Fruit fly (Drosophila melanogaster) whole organism, larva: Measurements from ENCODE around the gene CG11353.

Experiments
- noc ChIP-seq: fragments of 200-800 bp; sonication (Bioruptor generic); optimal IDR thresholded peaks from 3 replicates; lab custom pipeline; 2019; ENCODE audit warnings: missing biosample characterization, mild to moderate bottlenecking, missing genetic modification characterization, moderate library complexity

CG11353 gene

DNA sequence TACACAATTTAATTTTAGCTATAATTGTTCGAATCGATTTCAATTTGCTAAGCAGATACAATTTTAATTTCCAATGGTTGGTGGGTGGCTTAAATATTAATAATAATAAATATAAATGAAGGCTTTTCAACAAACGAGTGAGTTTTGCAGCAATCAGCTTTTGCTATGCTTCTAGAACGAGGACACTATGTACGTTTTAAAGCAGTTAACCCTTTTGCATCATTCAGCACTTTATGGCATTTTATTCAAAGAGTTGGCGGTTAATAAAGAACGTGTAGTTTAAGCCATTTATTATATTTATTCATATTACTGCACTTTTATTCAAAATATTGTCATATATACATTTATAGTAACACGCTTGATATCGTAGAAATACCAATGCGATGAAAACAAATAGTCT lies 21.2 kb downstream of the CG11353 start:
- no peak for TF ChIP-seq noc

DNA sequence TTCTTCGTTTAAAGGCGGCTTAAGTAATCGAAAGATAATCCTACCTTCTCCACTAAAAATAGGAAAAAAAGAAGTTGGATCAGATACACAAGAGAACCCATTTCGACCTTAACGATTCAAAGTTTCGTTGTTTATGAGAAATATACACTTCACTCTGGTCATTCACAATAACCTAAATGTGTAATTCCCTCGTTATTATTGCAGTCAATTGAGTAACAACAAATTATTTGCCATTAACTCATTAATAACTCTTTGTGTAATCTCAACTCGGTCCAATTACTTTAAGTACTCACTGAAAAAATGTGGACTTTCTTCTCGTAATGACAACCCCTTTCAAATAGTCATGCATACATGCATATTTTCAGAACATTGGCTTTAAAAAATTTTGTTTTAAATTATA lies 22.2 kb downstream of the CG11353 start, which contains the start of gene CG33777:
TSS of gene CG33777 (minus strand) at position 101 of the 400 bp plus-strand sequence.
- no peak for TF ChIP-seq noc

DNA sequence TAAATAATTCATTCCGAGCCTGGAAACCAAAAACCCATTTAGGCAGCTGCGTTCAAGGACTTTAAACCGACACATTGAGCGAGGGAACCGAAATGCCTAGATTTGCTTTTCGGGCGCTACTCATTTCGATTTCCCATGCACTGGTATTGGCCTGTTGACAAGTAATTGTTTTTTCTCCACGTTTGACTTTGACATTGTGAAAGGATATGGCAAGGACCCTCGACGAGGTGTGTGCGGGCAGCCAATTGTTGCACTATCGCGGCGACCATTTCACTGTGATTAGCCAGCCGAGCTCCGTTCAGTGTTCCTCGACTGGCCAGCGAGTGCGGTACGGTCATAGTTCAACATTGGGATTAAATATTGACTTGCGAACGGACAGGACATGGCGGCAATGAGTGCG lies 22.8 kb downstream of the CG11353 start, which contains the start of gene CG42540:
TSS of gene CG42540 (plus strand) at position 301 of the 400 bp plus-strand sequence.
- TF ChIP-seq noc, result no peak

DNA sequence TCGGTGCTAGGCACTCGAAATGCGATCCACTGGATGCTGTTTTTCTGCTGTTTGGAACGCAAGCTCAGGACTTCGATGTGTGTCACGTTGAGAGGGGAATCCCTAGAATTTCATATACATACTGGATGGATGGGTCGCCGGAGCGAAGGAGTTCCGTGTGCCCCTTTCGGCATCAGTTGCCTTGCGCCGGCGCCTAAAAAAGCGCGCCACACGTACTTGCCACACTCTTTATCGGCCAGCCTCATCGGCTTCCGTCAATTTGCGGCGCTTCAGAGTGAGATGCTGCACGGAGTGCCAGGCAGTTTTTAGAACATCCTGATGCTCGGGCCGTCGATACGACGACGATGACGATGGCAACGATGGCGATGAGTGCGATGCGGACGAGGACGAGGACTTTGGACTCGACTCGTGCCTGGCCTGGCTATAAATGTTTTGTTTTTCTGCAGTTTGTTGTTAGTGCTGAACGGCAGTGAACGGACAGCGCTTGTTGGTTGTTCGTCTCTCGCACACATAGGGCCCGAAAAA lies 23.9 kb downstream of the CG11353 start:
- no peak for TF ChIP-seq noc

DNA sequence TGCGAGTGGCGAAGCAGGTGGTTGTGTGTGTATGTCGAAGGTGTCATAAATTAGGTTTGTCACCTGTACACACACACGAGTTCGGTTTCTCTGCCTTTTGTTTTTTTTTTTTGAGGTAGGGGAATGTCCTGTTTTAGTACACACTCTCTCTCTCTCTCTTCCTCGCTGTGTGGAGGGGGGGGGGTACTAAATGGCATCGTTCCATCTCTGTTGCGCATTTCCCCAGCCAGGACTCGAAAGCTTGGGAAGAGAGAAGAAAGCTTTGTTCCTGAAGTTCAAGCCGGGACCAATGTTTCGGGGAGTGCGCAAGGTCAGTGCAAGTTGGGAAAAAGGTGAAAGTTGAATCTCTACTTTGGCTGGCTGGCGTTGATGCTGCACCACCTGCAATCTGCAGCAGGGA lies 41.5 kb downstream of the CG11353 start:
- TF ChIP-seq noc, result no peak

DNA sequence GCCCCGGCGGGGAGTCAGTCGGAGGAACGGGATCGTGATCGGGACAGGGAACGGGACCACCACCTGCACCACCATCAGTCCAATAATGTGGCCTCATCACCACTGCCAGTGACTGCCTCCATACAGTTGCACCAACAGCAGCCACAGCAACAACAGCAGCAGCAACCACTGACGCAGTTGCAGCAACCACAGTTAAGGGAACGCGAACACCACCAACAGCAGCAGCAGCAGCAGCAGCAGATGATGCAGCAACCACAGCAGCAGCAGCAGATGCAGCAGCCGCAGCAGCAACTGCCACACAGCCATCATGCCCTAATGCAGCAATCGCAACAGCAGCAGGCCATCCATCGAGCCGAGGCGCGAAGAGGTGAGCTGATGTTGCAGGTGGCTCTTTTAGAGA lies 42.4 kb downstream of the CG11353 start:
- TF ChIP-seq noc, result no peak
